Fruit fly (Drosophila melanogaster) whole organism, embryonic: ENCODE data around the gene CG4293.
A peak's percentile ranks its signal among the peaks of the same experiment; 100 is the strongest.

ENCODE experiments used
- Aef1 ChIP-seq: fragments of 200-800 bp; sonication (Bioruptor generic); IDR thresholded peaks from 3 replicates; pipeline ENCODE4 v1.3.6; 2022; ENCODE audit warnings: missing biosample characterization, missing genetic modification characterization
- Awh ChIP-seq: fragments of 200-800 bp; sonication (Bioruptor generic); IDR thresholded peaks from 2 replicates; pipeline ENCODE4, ENCODE4 v1.3.6; 2022; ENCODE audit warnings: missing biosample characterization, missing genetic modification characterization
- C15 ChIP-seq: fragments of 200-800 bp; sonication (Bioruptor generic); IDR thresholded peaks from 3 replicates; pipeline ENCODE4 v1.3.6; 2022; ENCODE audit warnings: missing biosample characterization, missing genetic modification characterization
- CG12769 ChIP-seq: fragments of 200-800 bp; sonication (Bioruptor generic); optimal IDR thresholded peaks from 2 replicates; lab custom pipeline; 2019; ENCODE audit warnings: missing biosample characterization, mild to moderate bottlenecking, missing genetic modification characterization, moderate library complexity
- CG14667 ChIP-seq: fragments of 200-800 bp; sonication (Bioruptor generic); IDR thresholded peaks from 2 replicates; pipeline ENCODE4 v1.3.6; 2022; ENCODE audit warnings: missing biosample characterization, missing genetic modification characterization
- CG15514 ChIP-seq: fragments of 200-800 bp; sonication (Bioruptor generic); optimal IDR thresholded peaks from 3 replicates; lab custom pipeline; 2017; ENCODE audit warnings: missing biosample characterization, missing genetic modification characterization, mild to moderate bottlenecking, moderate library complexity, missing genetic modification reagents
- CG16779 ChIP-seq: fragments of 200-800 bp; sonication (Bioruptor generic); IDR thresholded peaks from 2 replicates; pipeline ENCODE4 v1.3.6; 2022; ENCODE audit warnings: missing biosample characterization, missing genetic modification characterization
- CG16863 ChIP-seq: fragments of 200-800 bp; sonication (Bioruptor generic); optimal IDR thresholded peaks from 3 replicates; lab custom pipeline; 2016; ENCODE audit warnings: missing biosample characterization, missing genetic modification characterization
- CG2129 ChIP-seq: fragments of 200-800 bp; sonication (Bioruptor generic); IDR thresholded peaks from 2 replicates; pipeline ENCODE4 v1.3.6; 2022; ENCODE audit warnings: missing biosample characterization, missing genetic modification characterization; ENCODE audit not compliant: partially characterized antibody
- CG4617 ChIP-seq: fragments of 200-800 bp; sonication (Bioruptor generic); optimal IDR thresholded peaks from 3 replicates; lab custom pipeline; 2016; ENCODE audit warnings: missing biosample characterization, missing genetic modification characterization, borderline replicate concordance
- CG4854 ChIP-seq: fragments of 200-800 bp; sonication (Bioruptor generic); optimal IDR thresholded peaks from 2 replicates; lab custom pipeline; 2016; ENCODE audit warnings: missing biosample characterization, missing genetic modification characterization, inconsistent platforms
- CG6854 ChIP-seq: fragments of 200-800 bp; sonication (Bioruptor generic); optimal IDR thresholded peaks from 3 replicates; lab custom pipeline; 2017; ENCODE audit warnings: missing biosample characterization, mild to moderate bottlenecking, missing genetic modification characterization
- CG7786 ChIP-seq: fragments of 200-800 bp; sonication (Bioruptor generic); optimal IDR thresholded peaks from 2 replicates; lab custom pipeline; 2016; ENCODE audit warnings: missing biosample characterization, missing genetic modification characterization
- CG8089 ChIP-seq: fragments of 200-800 bp; sonication (Bioruptor generic); optimal IDR thresholded peaks from 3 replicates; lab custom pipeline; 2016; ENCODE audit warnings: missing biosample characterization, missing genetic modification characterization
- CG8388 ChIP-seq: fragments of 200-800 bp; sonication (Bioruptor generic); optimal IDR thresholded peaks from 2 replicates; lab custom pipeline; 2019; ENCODE audit warnings: missing biosample characterization, mild to moderate bottlenecking, missing genetic modification characterization, moderate library complexity
- CG9876 ChIP-seq: fragments of 200-800 bp; sonication (Bioruptor generic); optimal IDR thresholded peaks from 2 replicates; lab custom pipeline; 2016; ENCODE audit warnings: missing biosample characterization, missing genetic modification characterization
- Chrac-16 ChIP-seq: fragments of 200-800 bp; sonication (Bioruptor generic); optimal IDR thresholded peaks from 3 replicates; lab custom pipeline; 2016; ENCODE audit warnings: missing biosample characterization, missing genetic modification characterization
- D ChIP-seq, 2 experiments: fragments of 200-800 bp in 1 of 2; fragments of >200 bp in 1 of 2; sonication (Bioruptor generic) in 1 of 2; optimal IDR thresholded peaks; 2 replicates in 1 of 2; 3 replicates in 1 of 2; lab custom pipeline; 2017; ENCODE audit warnings: mild to moderate bottlenecking in 1 of 2, missing biosample characterization in 1 of 2, missing genetic modification characterization in 1 of 2, missing genetic modification reagents in 1 of 2
- Dfd ChIP-seq, 2 experiments: fragments of >200 bp; optimal IDR thresholded peaks; 2 replicates each; lab custom pipeline; 2017; ENCODE audit warnings: missing biosample characterization in 2 of 2, missing genetic modification characterization in 2 of 2
- Dip2 ChIP-seq: fragments of 200-800 bp; sonication (Bioruptor generic); IDR thresholded peaks from 2 replicates; pipeline ENCODE4 v1.3.6; 2022; ENCODE audit warnings: missing biosample characterization, missing genetic modification characterization
- Doc3 ChIP-seq: fragments of 200-800 bp; sonication (Bioruptor generic); IDR thresholded peaks from 3 replicates; pipeline ENCODE4 v1.3.6; 2022; ENCODE audit warnings: missing biosample characterization, missing genetic modification characterization; ENCODE audit not compliant: partially characterized antibody
- Nf-YB ChIP-seq: fragments of 200-800 bp; sonication (Bioruptor generic); optimal IDR thresholded peaks from 3 replicates; lab custom pipeline; 2019; ENCODE audit warnings: missing biosample characterization, mild to moderate bottlenecking, missing genetic modification characterization, moderate library complexity
- NfI ChIP-seq: fragments of 200-800 bp; sonication (Bioruptor generic); optimal IDR thresholded peaks from 3 replicates; lab custom pipeline; 2018; ENCODE audit warnings: missing biosample characterization, mild to moderate bottlenecking, missing genetic modification characterization, moderate library complexity
- Poxn ChIP-seq: fragments of 200-800 bp; sonication (Bioruptor generic); IDR thresholded peaks from 2 replicates; pipeline ENCODE4 v1.3.6; 2022; ENCODE audit warnings: missing biosample characterization, missing genetic modification characterization
- Stat92E ChIP-seq, 3 experiments: fragments of >200 bp in 2 of 3; fragments of 200-800 bp in 1 of 3; sonication (Bioruptor generic) in 1 of 3; optimal IDR thresholded peaks; 2 replicates each; lab custom pipeline; 2017 to 2019; ENCODE audit warnings: missing biosample characterization in 3 of 3, missing genetic modification characterization in 3 of 3, mild to moderate bottlenecking in 1 of 3, moderate library complexity in 1 of 3
- al ChIP-seq: fragments of 200-800 bp; sonication (Bioruptor generic); IDR thresholded peaks from 2 replicates; pipeline ENCODE4 v1.3.6; 2022; ENCODE audit warnings: missing biosample characterization, missing genetic modification characterization
- az2 ChIP-seq: fragments of 200-800 bp; sonication (Bioruptor generic); optimal IDR thresholded peaks from 3 replicates; lab custom pipeline; 2016; ENCODE audit warnings: missing biosample characterization, missing genetic modification characterization
- bab2 ChIP-seq: fragments of 200-800 bp; sonication (Bioruptor generic); optimal IDR thresholded peaks from 2 replicates; lab custom pipeline; 2016; ENCODE audit warnings: missing biosample characterization, missing genetic modification characterization
- bigmax ChIP-seq: fragments of 200-800 bp; sonication (Bioruptor generic); optimal IDR thresholded peaks from 2 replicates; lab custom pipeline; 2018; ENCODE audit warnings: missing biosample characterization, mild to moderate bottlenecking, missing genetic modification characterization
- cg ChIP-seq: fragments of 200-800 bp; sonication (Bioruptor generic); optimal IDR thresholded peaks from 3 replicates; lab custom pipeline; 2019; ENCODE audit warnings: missing biosample characterization, mild to moderate bottlenecking, missing genetic modification characterization, moderate library complexity
- ci ChIP-seq: fragments of 200-800 bp; sonication (Bioruptor generic); IDR thresholded peaks from 3 replicates; pipeline ENCODE4 v1.3.6; 2022; ENCODE audit warnings: missing biosample characterization, missing genetic modification characterization
- corto ChIP-seq: fragments of 200-800 bp; sonication (Bioruptor generic); optimal IDR thresholded peaks from 2 replicates; lab custom pipeline; 2016; ENCODE audit warnings: missing biosample characterization, mild to moderate bottlenecking, missing genetic modification characterization, moderate library complexity
- crol ChIP-seq: fragments of 200-800 bp; sonication (Bioruptor generic); IDR thresholded peaks from 2 replicates; pipeline ENCODE4 v1.3.6; 2022; ENCODE audit warnings: missing biosample characterization, missing genetic modification characterization
- fu2 ChIP-seq: fragments of 200-800 bp; sonication (Bioruptor generic); optimal IDR thresholded peaks from 2 replicates; lab custom pipeline; 2016; ENCODE audit warnings: missing biosample characterization, missing genetic modification characterization
- gcm ChIP-seq: fragments of 200-800 bp; sonication (Bioruptor generic); optimal IDR thresholded peaks from 2 replicates; lab custom pipeline; 2019; ENCODE audit warnings: missing biosample characterization, mild to moderate bottlenecking, missing genetic modification characterization, moderate library complexity
- grn ChIP-seq: fragments of 200-800 bp; sonication (Bioruptor generic); optimal IDR thresholded peaks from 3 replicates; lab custom pipeline; 2017; ENCODE audit warnings: missing biosample characterization, missing genetic modification characterization
- insv ChIP-seq, 2 experiments: fragments of 200-800 bp; sonication (Bioruptor generic); optimal IDR thresholded peaks; 3 replicates each; lab custom pipeline; 2016 to 2018; ENCODE audit warnings: missing biosample characterization in 2 of 2, missing genetic modification characterization in 2 of 2
- lola ChIP-seq, 3 experiments: fragments of >200 bp in 2 of 3; fragments of 200-800 bp in 1 of 3; sonication (Bioruptor generic) in 1 of 3; optimal IDR thresholded peaks; 2 replicates each; lab custom pipeline; 2017 to 2019; ENCODE audit warnings: missing biosample characterization in 3 of 3, missing genetic modification characterization in 3 of 3, mild to moderate bottlenecking in 1 of 3, moderate library complexity in 1 of 3
- peb ChIP-seq: fragments of 200-800 bp; sonication (Bioruptor generic); IDR thresholded peaks from 2 replicates; pipeline ENCODE4 v1.3.6; 2022; ENCODE audit warnings: missing biosample characterization, missing genetic modification characterization
- repo ChIP-seq: fragments of 200-800 bp; sonication (Bioruptor generic); optimal IDR thresholded peaks from 2 replicates; lab custom pipeline; 2016; ENCODE audit warnings: missing biosample characterization, missing genetic modification characterization
- sd ChIP-seq: fragments of 200-800 bp; sonication (Bioruptor generic); optimal IDR thresholded peaks from 3 replicates; lab custom pipeline; 2018; ENCODE audit warnings: missing biosample characterization, mild to moderate bottlenecking, missing genetic modification characterization, moderate library complexity
- slp2 ChIP-seq: fragments of 200-800 bp; sonication (Bioruptor generic); optimal IDR thresholded peaks from 2 replicates; lab custom pipeline; 2016; ENCODE audit warnings: missing biosample characterization, missing genetic modification characterization
- tll ChIP-seq, 2 experiments: fragments of 200-800 bp in 1 of 2; fragments of >200 bp in 1 of 2; sonication (Bioruptor generic) in 1 of 2; optimal IDR thresholded peaks; 2 replicates each; lab custom pipeline; 2017 to 2019; ENCODE audit warnings: missing biosample characterization in 2 of 2, missing genetic modification characterization in 2 of 2, mild to moderate bottlenecking in 1 of 2, moderate library complexity in 1 of 2
- twi ChIP-seq: fragments of 200-800 bp; optimal IDR thresholded peaks from 2 replicates; lab custom pipeline; 2019; ENCODE audit warnings: missing biosample characterization, mild to moderate bottlenecking, missing genetic modification characterization, moderate library complexity
- vfl ChIP-seq: fragments of 200-800 bp; sonication (Bioruptor generic); optimal IDR thresholded peaks from 2 replicates; lab custom pipeline; 2016; ENCODE audit warnings: missing biosample characterization, missing genetic modification characterization
- vnd ChIP-seq: fragments of 200-800 bp; sonication (Bioruptor generic); IDR thresholded peaks from 3 replicates; pipeline ENCODE4 v1.3.6; 2022; ENCODE audit warnings: missing biosample characterization, missing genetic modification characterization; ENCODE audit not compliant: partially characterized antibody
- z ChIP-seq: fragments of 200-800 bp; sonication (Bioruptor generic); IDR thresholded peaks from 3 replicates; pipeline ENCODE4 v1.3.6; 2022; ENCODE audit warnings: missing biosample characterization, missing genetic modification characterization

CG4293 gene

DNA sequence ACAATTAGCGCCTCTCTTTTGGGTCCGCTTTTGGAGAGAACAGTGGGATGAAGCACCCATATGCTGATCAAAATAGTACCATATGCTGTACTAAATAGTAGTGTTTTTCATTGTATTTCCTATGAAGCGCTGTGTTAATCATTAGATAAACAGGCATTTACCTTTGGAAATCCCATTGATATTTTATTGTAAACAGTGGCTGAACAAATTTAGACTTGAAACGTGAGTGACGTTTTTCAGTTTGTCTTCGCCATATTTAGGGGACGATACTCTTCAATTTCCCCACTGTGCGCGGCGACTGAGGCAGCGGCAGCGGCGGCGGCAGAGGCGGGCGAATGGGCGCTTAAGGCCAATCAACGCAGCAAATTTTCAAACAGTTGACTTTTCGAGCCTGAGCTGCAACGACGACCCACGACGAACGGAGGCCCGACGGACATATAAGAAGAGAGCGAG, 30.5 kb downstream of the CG4293 start (continued):
- TF ChIP-seq slp2 (GFP tag; lab: Kevin White, UChicago) (peak; percentile 59), corto (GFP tag; lab: Kevin White, UChicago) (no peak), ci (GFP tag; lab: Robert Waterston, UW) (0 out of 3 replicates have a peak, but pooled peaks have one; percentile 29), C15 (GFP tag; lab: Robert Waterston, UW) (no peak), CG4617 (no peak), CG8089 (GFP tag; lab: Kevin White, UChicago) (peak; percentile 71), CG7786 (peak; percentile 85), CG8388 (no peak), insv (GFP tag; optimal IDR thresholded peaks at IDR 0.05; lab: Kevin White, UChicago) (peak in 1 of 2 experiments; percentile 23), lola (GFP tag; optimal IDR thresholded peaks at IDR 0.05; lab: Kevin White, UChicago) (peak in 1 of 3 experiments; percentile 54)

DNA sequence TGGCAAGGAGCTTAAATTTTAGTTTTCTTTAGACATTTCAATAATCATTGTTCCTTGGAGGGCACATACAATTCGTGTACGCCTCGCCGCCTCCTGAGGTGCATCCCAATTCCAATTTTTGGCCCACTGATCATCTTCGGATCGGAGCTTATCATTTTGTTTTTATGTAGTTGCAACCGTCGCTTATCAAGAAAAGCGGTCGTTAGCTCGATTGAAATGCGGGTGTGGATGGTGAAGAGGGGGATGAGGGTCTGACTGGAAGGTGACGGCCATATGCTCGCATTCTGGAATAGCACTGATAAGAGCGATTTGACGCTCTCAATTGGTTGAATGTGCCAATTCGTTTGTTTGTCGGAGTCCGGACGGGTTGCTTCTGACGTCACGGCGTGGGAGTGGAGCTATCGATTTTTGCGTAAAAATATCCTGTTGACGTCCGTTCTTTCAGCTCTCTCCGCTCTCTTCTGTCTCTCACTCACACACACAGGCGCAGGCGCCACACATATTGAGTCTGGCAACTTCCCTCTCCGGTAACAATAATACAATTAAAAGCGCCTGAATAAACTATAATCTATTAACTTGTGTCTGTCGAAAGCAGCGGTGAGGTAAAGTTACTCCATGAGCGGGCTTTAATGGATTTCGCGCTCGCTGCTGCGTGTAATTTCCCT, 31.0 kb downstream of the CG4293 start:
- TF ChIP-seq z (GFP tag; lab: Robert Waterston, UW): no peak
- TF ChIP-seq Stat92E (GFP tag; optimal IDR thresholded peaks at IDR 0.05; lab: Kevin White, UChicago): no peak
- TF ChIP-seq repo (GFP tag; lab: Kevin White, UChicago): no peak
- TF ChIP-seq D (optimal IDR thresholded peaks at IDR 0.05; lab: Kevin White, UChicago): no peak
- TF ChIP-seq D (GFP tag; optimal IDR thresholded peaks at IDR 0.05; lab: Kevin White, UChicago): no peak
- no peak for TF ChIP-seq CG15514 (GFP tag; lab: Kevin White, UChicago)
- TF ChIP-seq CG14667 (GFP tag; lab: Robert Waterston, UW): no peak
- TF ChIP-seq crol (GFP tag; lab: Robert Waterston, UW): peak; percentile 74
- TF ChIP-seq Doc3 (GFP tag; lab: Robert Waterston, UW): no peak
- peak; percentile 71 for TF ChIP-seq CG12769
- no peak for TF ChIP-seq az2 (GFP tag; lab: Kevin White, UChicago)
- TF ChIP-seq fu2 (GFP tag; lab: Kevin White, UChicago): no peak
- TF ChIP-seq NfI (GFP tag; lab: Kevin White, UChicago): no peak
- no peak for TF ChIP-seq Dfd (GFP tag; optimal IDR thresholded peaks at IDR 0.05; lab: Kevin White, UChicago)
- no peak for TF ChIP-seq bigmax (GFP tag; lab: Kevin White, UChicago)
- TF ChIP-seq sd (tag; lab: Kevin White, UChicago): peak; percentile 47
- peak; percentile 53 for TF ChIP-seq twi (tag; lab: Kevin White, UChicago)
- TF ChIP-seq Awh (GFP tag; lab: Robert Waterston, UW): no peak
- TF ChIP-seq cg: peak; percentile 51
- no peak for TF ChIP-seq CG7786
- no peak for TF ChIP-seq CG4854
- TF ChIP-seq Aef1 (GFP tag; lab: Robert Waterston, UW): no peak
- TF ChIP-seq CG16863 (GFP tag; lab: Kevin White, UChicago): no peak
- no peak for TF ChIP-seq corto (GFP tag; lab: Kevin White, UChicago)
- no peak for TF ChIP-seq vfl
- TF ChIP-seq CG16779: no peak
- TF ChIP-seq Chrac-16 (GFP tag; lab: Kevin White, UChicago): no peak
- no peak for TF ChIP-seq CG2129 (GFP tag; lab: Robert Waterston, UW)
- no peak for TF ChIP-seq Nf-YB
- TF ChIP-seq tll (GFP tag; optimal IDR thresholded peaks at IDR 0.05; lab: Kevin White, UChicago): no peak
- no peak for TF ChIP-seq bab2 (GFP tag; lab: Kevin White, UChicago)
- no peak for TF ChIP-seq CG6854
- TF ChIP-seq Dip2 (GFP tag; lab: Robert Waterston, UW): no peak
- peak; percentile 36 for TF ChIP-seq gcm (GFP tag; lab: Kevin White, UChicago)
- TF ChIP-seq CG9876: no peak
- TF ChIP-seq Poxn (GFP tag; lab: Robert Waterston, UW): no peak
- no peak for TF ChIP-seq vnd
- peak; percentile 21 for TF ChIP-seq grn
- TF ChIP-seq al (GFP tag; lab: Robert Waterston, UW): no peak
- no peak for TF ChIP-seq peb (GFP tag; lab: Robert Waterston, UW)
